Worm (Caenorhabditis elegans) whole organism, L4 larva: ENCODE data around the gene gpcp-2.

Source experiments
- D1046.2 ChIP-seq: fragments of 200-800 bp; sonication (Bioruptor generic); IDR thresholded peaks from 2 replicates; pipeline ENCODE4 v1.3.6; 2022; ENCODE audit warnings: missing genetic modification characterization, missing compliant biosample characterization
- Y5F2A.4 ChIP-seq: fragments of 200-800 bp; sonication (Bioruptor generic); optimal IDR thresholded peaks from 2 replicates; lab custom pipeline; 2018; ENCODE audit warnings: mild to moderate bottlenecking, missing genetic modification characterization, missing compliant biosample characterization
- ZK337.2 ChIP-seq: fragments of 200-800 bp; sonication (Bioruptor generic); IDR thresholded peaks from 2 replicates; pipeline ENCODE4 v1.3.6; 2022; ENCODE audit warnings: missing genetic modification reagents, missing genetic modification characterization, missing compliant biosample characterization
- aha-1 ChIP-seq: fragments of 150-350 bp; peaks from one replicate; lab custom pipeline; 2014; ENCODE audit warnings: missing biosample characterization, missing genetic modification characterization
- ceh-44 ChIP-seq: fragments of 200-800 bp; sonication (Bioruptor generic); IDR thresholded peaks from 2 replicates; pipeline ENCODE4 v1.3.6; 2022; ENCODE audit warnings: missing genetic modification reagents, missing genetic modification characterization, missing compliant biosample characterization
- ces-1 ChIP-seq: fragments of 150-350 bp; sonication (generic microtip); optimal IDR thresholded peaks from 4 replicates; lab custom pipeline; 2014; ENCODE audit warnings: missing biosample characterization, missing genetic modification reagents, missing genetic modification characterization
- cey-2 ChIP-seq: sonication (generic microtip); optimal IDR thresholded peaks from 3 replicates; lab custom pipeline; 2017; ENCODE audit warnings: missing genetic modification characterization, mild to moderate bottlenecking, missing compliant biosample characterization, antibody characterized with exemption, borderline replicate concordance; ENCODE audit not compliant: insufficient read depth
- daf-12 ChIP-seq: fragments of 150-350 bp; optimal IDR thresholded peaks from 2 replicates; lab custom pipeline; 2014; ENCODE audit warnings: missing biosample characterization, missing genetic modification reagents, missing genetic modification characterization
- daf-16 ChIP-seq, 3 experiments: sonication (generic microtip); optimal IDR thresholded peaks; 2 replicates each; lab custom pipeline; 2016 to 2017; ENCODE audit warnings: missing genetic modification characterization in 3 of 3, missing genetic modification reagents in 3 of 3, mild to moderate bottlenecking in 2 of 3, missing compliant biosample characterization in 2 of 3, missing biosample characterization in 1 of 3, moderate library complexity in 1 of 3
- dmd-6 ChIP-seq: fragments of 200-800 bp; sonication (Bioruptor generic); IDR thresholded peaks from 2 replicates; pipeline ENCODE4 v1.3.6; 2022; ENCODE audit warnings: missing genetic modification reagents, missing genetic modification characterization, missing compliant biosample characterization
- dmd-8 ChIP-seq: fragments of 200-800 bp; sonication (Bioruptor generic); IDR thresholded peaks from 2 replicates; pipeline ENCODE4 v1.3.6; 2022; ENCODE audit warnings: missing genetic modification characterization, missing compliant biosample characterization
- dve-1 ChIP-seq: sonication (generic microtip); optimal IDR thresholded peaks from 2 replicates; lab custom pipeline; 2017; ENCODE audit warnings: antibody characterized with exemption, mild to moderate bottlenecking, missing genetic modification characterization, missing compliant biosample characterization; ENCODE audit not compliant: insufficient read depth
- hif-1 ChIP-seq, 2 experiments: sonication (generic microtip); optimal IDR thresholded peaks; 2 replicates each; lab custom pipeline; 2016 to 2017; ENCODE audit warnings: missing compliant biosample characterization in 2 of 2, missing genetic modification characterization in 2 of 2, missing genetic modification reagents in 2 of 2, missing genotype in 2 of 2, mild to moderate bottlenecking in 1 of 2
- hlh-30 ChIP-seq: sonication (generic microtip); optimal IDR thresholded peaks from 2 replicates; lab custom pipeline; 2017; ENCODE audit warnings: antibody characterized with exemption, mild to moderate bottlenecking, missing genetic modification characterization, missing compliant biosample characterization; ENCODE audit not compliant: insufficient read depth
- lin-29 ChIP-seq: fragments of 200-800 bp; sonication (Bioruptor generic); IDR thresholded peaks from 2 replicates; pipeline ENCODE4 v1.3.6; 2022; ENCODE audit warnings: missing genetic modification reagents, missing genetic modification characterization, missing compliant biosample characterization
- lin-38 ChIP-seq: fragments of 200-800 bp; sonication (Bioruptor generic); IDR thresholded peaks from 2 replicates; pipeline ENCODE4 v1.3.6; 2022; ENCODE audit warnings: missing genetic modification reagents, missing genetic modification characterization, missing compliant biosample characterization
- mdl-1 ChIP-seq, 2 experiments: fragments of 150-350 bp in 1 of 2; sonication (generic microtip) in 1 of 2; optimal IDR thresholded peaks; 2 replicates each; lab custom pipeline; 2014 to 2017; ENCODE audit warnings: missing biosample characterization in 2 of 2, missing genetic modification characterization in 2 of 2
- mdt-29 ChIP-seq: fragments of 200-800 bp; sonication (Bioruptor generic); IDR thresholded peaks from 2 replicates; pipeline ENCODE4 v1.3.6; 2022; ENCODE audit warnings: missing genetic modification reagents, missing genetic modification characterization, missing compliant biosample characterization
- mxl-3 ChIP-seq: fragments of 200-800 bp; sonication (Bioruptor generic); optimal IDR thresholded peaks from 2 replicates; lab custom pipeline; 2018; ENCODE audit warnings: mild to moderate bottlenecking, missing genetic modification characterization, missing compliant biosample characterization
- nhr-10 ChIP-seq: fragments of 150-350 bp; optimal IDR thresholded peaks from 2 replicates; lab custom pipeline; 2014; ENCODE audit warnings: missing biosample characterization, missing genetic modification characterization
- nhr-11 ChIP-seq: fragments of 150-350 bp; optimal IDR thresholded peaks from 2 replicates; lab custom pipeline; 2014; ENCODE audit warnings: missing biosample characterization, missing genetic modification characterization
- nhr-111 ChIP-seq: fragments of 200-800 bp; sonication (Bioruptor generic); optimal IDR thresholded peaks from 2 replicates; lab custom pipeline; 2018; ENCODE audit warnings: mild to moderate bottlenecking, missing genetic modification characterization, missing compliant biosample characterization
- nhr-237 ChIP-seq: sonication (generic microtip); optimal IDR thresholded peaks from 2 replicates; lab custom pipeline; 2017; ENCODE audit warnings: missing biosample characterization, missing genetic modification characterization
- nhr-25 ChIP-seq: sonication (generic microtip); optimal IDR thresholded peaks from 2 replicates; lab custom pipeline; 2017; ENCODE audit warnings: missing genetic modification characterization, mild to moderate bottlenecking, missing compliant biosample characterization, antibody characterized with exemption, moderate library complexity, borderline replicate concordance; ENCODE audit not compliant: insufficient read depth
- nhr-6 ChIP-seq: fragments of 150-350 bp; optimal IDR thresholded peaks from 2 replicates; lab custom pipeline; 2014; ENCODE audit warnings: missing biosample characterization, missing genetic modification characterization
- nhr-76 ChIP-seq: fragments of 150-350 bp; optimal IDR thresholded peaks from 2 replicates; lab custom pipeline; 2014; ENCODE audit warnings: missing biosample characterization, missing genetic modification characterization
- pqm-1 ChIP-seq: sonication (generic microtip); optimal IDR thresholded peaks from 2 replicates; lab custom pipeline; 2017; ENCODE audit warnings: missing biosample characterization, missing genetic modification characterization
- set-16 ChIP-seq: fragments of 200-800 bp; sonication (Bioruptor generic); IDR thresholded peaks from 2 replicates; pipeline ENCODE4 v1.3.6; 2022; ENCODE audit warnings: missing genetic modification reagents, missing genetic modification characterization, missing compliant biosample characterization
- snpc-4 ChIP-seq: fragments of 150-350 bp; optimal IDR thresholded peaks from 2 replicates; lab custom pipeline; 2014; ENCODE audit warnings: missing biosample characterization, missing genetic modification characterization
- spr-1 ChIP-seq: sonication (generic microtip); optimal IDR thresholded peaks from 2 replicates; lab custom pipeline; 2016; ENCODE audit warnings: mild to moderate bottlenecking, missing genetic modification characterization, missing compliant biosample characterization
- spr-3 ChIP-seq: fragments of 200-800 bp; sonication (Bioruptor generic); optimal IDR thresholded peaks from 2 replicates; lab custom pipeline; 2018; ENCODE audit warnings: mild to moderate bottlenecking, missing genetic modification characterization, missing compliant biosample characterization
- unc-39 ChIP-seq: sonication (generic microtip); optimal IDR thresholded peaks from 2 replicates; lab custom pipeline; 2017; ENCODE audit warnings: missing biosample characterization, missing genetic modification characterization
- vab-7 ChIP-seq: fragments of 200-800 bp; sonication (Bioruptor generic); IDR thresholded peaks from 2 replicates; pipeline ENCODE4 v1.3.6; 2022; ENCODE audit warnings: missing genetic modification reagents, missing genetic modification characterization, missing compliant biosample characterization
- zag-1 ChIP-seq: fragments of 150-350 bp; optimal IDR thresholded peaks from 2 replicates; lab custom pipeline; 2014; ENCODE audit warnings: missing biosample characterization, missing genetic modification characterization
- zfp-2 ChIP-seq: sonication (generic microtip); optimal IDR thresholded peaks from 2 replicates; lab custom pipeline; 2016; ENCODE audit warnings: mild to moderate bottlenecking, missing genetic modification characterization, missing compliant biosample characterization
- ztf-11 ChIP-seq: fragments of 150-350 bp; optimal IDR thresholded peaks from 2 replicates; lab custom pipeline; 2014; ENCODE audit warnings: missing biosample characterization, missing genetic modification characterization

Gene gpcp-2

ce11 chrII:8073222-8073621 is at the start of gene gpcp-2:
TSS of gene gpcp-2 (minus strand) at chrII:8073374.
- TF ChIP-seq ces-1 (no peak), dmd-6 (GFP tag; lab: Robert Waterston, UW) (peak; percentile 45), nhr-111 (no peak), mdl-1 (tag; optimal IDR thresholded peaks at IDR 0.05; lab: Kevin White, UChicago) (no peak), spr-1 (tag; lab: Kevin White, UChicago) (no peak), pqm-1 (tag; lab: Kevin White, UChicago) (peak; percentile 66), ceh-44 (no peak), dve-1 (tag; lab: Kevin White, UChicago) (peak; percentile 48), nhr-11 (tag; lab: Kevin White, UChicago) (no peak), set-16 (GFP tag; lab: Robert Waterston, UW) (no peak), aha-1 (tag; lab: Kevin White, UChicago) (no peak), daf-16 (GFP tag; optimal IDR thresholded peaks at IDR 0.05; lab: Kevin White, UChicago) (no peak), daf-16 (tag; optimal IDR thresholded peaks at IDR 0.05; lab: Kevin White, UChicago) (peak; percentile 29), D1046.2 (GFP tag; lab: Robert Waterston, UW) (no peak), hlh-30 (tag; lab: Kevin White, UChicago) (no peak), ZK337.2 (GFP tag; lab: Robert Waterston, UW) (no peak), mdt-29 (GFP tag; lab: Robert Waterston, UW) (no peak), spr-3 (GFP tag; lab: Kevin White, UChicago) (no peak), hif-1 (tag; optimal IDR thresholded peaks at IDR 0.05; lab: Kevin White, UChicago) (no peak), lin-29 (GFP tag; lab: Robert Waterston, UW) (no peak)

ce11 chrII:8117426-8117825 is 44.3 kb upstream of the gpcp-2 start:
- TF ChIP-seq daf-16 (GFP tag; optimal IDR thresholded peaks at IDR 0.05; lab: Kevin White, UChicago), result peak in 1 of 2 experiments; percentile 6
- no peak for TF ChIP-seq daf-16 (tag; optimal IDR thresholded peaks at IDR 0.05; lab: Kevin White, UChicago)
- no peak for TF ChIP-seq nhr-25 (tag; lab: Kevin White, UChicago)
- TF ChIP-seq ces-1, result no peak

ce11 chrII:8116159-8116558 is 43.0 kb upstream of the gpcp-2 start, which contains the start of gene unc-105:
TSS of gene unc-105 (plus strand) at chrII:8116459.
- no peak for TF ChIP-seq set-16 (GFP tag; lab: Robert Waterston, UW)
- no peak for TF ChIP-seq mdl-1 (tag; optimal IDR thresholded peaks at IDR 0.05; lab: Kevin White, UChicago)
- no peak for TF ChIP-seq spr-3 (GFP tag; lab: Kevin White, UChicago)
- TF ChIP-seq unc-39 (tag; lab: Kevin White, UChicago), result no peak
- no peak for TF ChIP-seq nhr-25 (tag; lab: Kevin White, UChicago)
- TF ChIP-seq nhr-6 (tag; lab: Kevin White, UChicago), result no peak
- TF ChIP-seq snpc-4 (tag; lab: Kevin White, UChicago), result no peak
- no peak for TF ChIP-seq cey-2 (tag; lab: Kevin White, UChicago)

ce11 chrII:8112063-8112462 is 38.9 kb upstream of the gpcp-2 start, which contains the start of gene lron-4:
TSS of gene lron-4 (minus strand) at chrII:8112163.
- TF ChIP-seq nhr-237, result no peak
- TF ChIP-seq ztf-11 (tag; lab: Kevin White, UChicago), result no peak
- no peak for TF ChIP-seq lin-38 (GFP tag; lab: Robert Waterston, UW)
- TF ChIP-seq dmd-8 (GFP tag; lab: Robert Waterston, UW), result no peak
- no peak for TF ChIP-seq zfp-2 (tag; lab: Kevin White, UChicago)
- no peak for TF ChIP-seq daf-12 (tag; lab: Kevin White, UChicago)
- TF ChIP-seq mxl-3 (GFP tag; lab: Kevin White, UChicago), result no peak
- TF ChIP-seq dmd-6 (GFP tag; lab: Robert Waterston, UW), result no peak
- TF ChIP-seq Y5F2A.4 (GFP tag; lab: Kevin White, UChicago), result no peak
- TF ChIP-seq vab-7 (GFP tag; lab: Robert Waterston, UW), result no peak
- no peak for TF ChIP-seq zag-1 (tag; lab: Kevin White, UChicago)
- no peak for TF ChIP-seq nhr-10 (tag; lab: Kevin White, UChicago)
- TF ChIP-seq nhr-76, result no peak
